Worm (Caenorhabditis elegans) whole organism, young adult: Measurements from ENCODE around the gene ngn-1.

Experiments
- F57A8.1 ChIP-seq: fragments of 200-800 bp; sonication (Bioruptor generic); optimal IDR thresholded peaks from 2 replicates; lab custom pipeline; 2018; ENCODE audit warnings: mild to moderate bottlenecking, missing genetic modification characterization, moderate library complexity, missing compliant biosample characterization
- K12H6.12 ChIP-seq: fragments of 200-800 bp; sonication (Bioruptor generic); optimal IDR thresholded peaks from 2 replicates; lab custom pipeline; 2018; ENCODE audit warnings: mild to moderate bottlenecking, missing genetic modification characterization, missing compliant biosample characterization
- T07F8.4 ChIP-seq: sonication (generic microtip); optimal IDR thresholded peaks from 2 replicates; lab custom pipeline; 2016; ENCODE audit warnings: mild to moderate bottlenecking, missing genetic modification characterization, moderate library complexity, missing compliant biosample characterization
- attf-6 ChIP-seq: fragments of 200-800 bp; sonication (Bioruptor generic); IDR thresholded peaks from 2 replicates; pipeline ENCODE4 v1.3.6; 2022; ENCODE audit warnings: missing genetic modification reagents, missing genetic modification characterization, missing compliant biosample characterization
- ceh-58 ChIP-seq: fragments of 200-800 bp; sonication (Bioruptor generic); IDR thresholded peaks from 2 replicates; pipeline ENCODE4 v1.3.6; 2022; ENCODE audit warnings: missing genetic modification characterization, missing compliant biosample characterization
- ets-4 ChIP-seq: fragments of 200-800 bp; sonication (Bioruptor generic); optimal IDR thresholded peaks from 2 replicates; lab custom pipeline; 2018; ENCODE audit warnings: mild to moderate bottlenecking, missing genetic modification characterization, missing compliant biosample characterization
- lin-54 ChIP-seq: fragments of 200-800 bp; sonication (Bioruptor generic); optimal IDR thresholded peaks from 2 replicates; lab custom pipeline; 2018; ENCODE audit warnings: mild to moderate bottlenecking, missing genetic modification characterization, missing compliant biosample characterization
- nhr-179 ChIP-seq: sonication (generic microtip); optimal IDR thresholded peaks from 2 replicates; lab custom pipeline; 2016; ENCODE audit warnings: mild to moderate bottlenecking, missing genetic modification characterization, missing compliant biosample characterization
- sea-2 ChIP-seq: fragments of 200-800 bp; sonication (Bioruptor generic); IDR thresholded peaks from 2 replicates; pipeline ENCODE4 v1.3.6; 2022; ENCODE audit warnings: missing genetic modification characterization, missing compliant biosample characterization
- snpc-1.3 ChIP-seq: sonication (generic microtip); optimal IDR thresholded peaks from 2 replicates; lab custom pipeline; 2017; ENCODE audit warnings: missing genetic modification characterization, mild to moderate bottlenecking, missing compliant biosample characterization, antibody characterized with exemption, moderate library complexity, missing genotype, missing genetic modification reagents; ENCODE audit not compliant: insufficient read depth
- tbx-9 ChIP-seq: sonication (generic microtip); optimal IDR thresholded peaks from 2 replicates; lab custom pipeline; 2016; ENCODE audit warnings: borderline replicate concordance, missing genetic modification characterization, inconsistent platforms, missing compliant biosample characterization
- tlf-1 ChIP-seq: fragments of 200-800 bp; sonication (Bioruptor generic); optimal IDR thresholded peaks from 2 replicates; lab custom pipeline; 2018; ENCODE audit warnings: mild to moderate bottlenecking, missing genetic modification characterization, missing compliant biosample characterization
- xnd-1 ChIP-seq: sonication (generic microtip); optimal IDR thresholded peaks from 2 replicates; lab custom pipeline; 2016; ENCODE audit warnings: missing genotype, missing genetic modification reagents, missing genetic modification characterization, missing compliant biosample characterization

DNA sequence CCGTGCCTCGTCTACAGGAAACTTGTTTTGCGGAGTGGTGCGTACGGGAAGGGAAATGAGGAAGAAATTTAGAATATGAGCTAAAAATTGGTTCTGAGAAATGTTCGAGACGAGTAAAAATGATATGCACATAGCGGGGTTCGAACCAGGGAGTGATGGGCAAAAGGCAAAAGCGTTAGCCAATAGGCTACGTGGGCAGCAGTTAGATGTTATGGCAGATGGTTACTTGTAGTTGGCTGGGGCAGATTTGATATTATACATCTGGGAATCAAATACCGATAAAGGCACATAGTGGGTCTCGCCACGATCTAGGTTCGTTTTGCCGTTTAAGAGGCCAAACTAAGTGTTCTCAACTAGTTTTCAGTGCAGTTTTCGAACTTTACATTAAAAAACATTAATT, 29.2 kb upstream of the ngn-1 start:
- TF ChIP-seq nhr-179 (no peak), sea-2 (GFP tag; lab: Robert Waterston, UW) (no peak), T07F8.4 (tag; lab: Kevin White, UChicago) (peak; percentile 61), K12H6.12 (tag; lab: Kevin White, UChicago) (no peak), tbx-9 (tag; lab: Kevin White, UChicago) (no peak), tlf-1 (GFP tag; lab: Kevin White, UChicago) (no peak), F57A8.1 (GFP tag; lab: Kevin White, UChicago) (no peak), ceh-58 (0 out of 2 replicates have a peak, but pooled peaks have one; percentile 83), xnd-1 (no peak), lin-54 (GFP tag; lab: Kevin White, UChicago) (peak; percentile 52), attf-6 (GFP tag; lab: Robert Waterston, UW) (no peak), snpc-1.3 (tag; lab: Kevin White, UChicago) (peak; percentile 65), ets-4 (GFP tag; lab: Kevin White, UChicago) (no peak)
